Worm (Caenorhabditis elegans): Measurements from ENCODE around the gene F28A10.5.

F28A10.5 gene

DNA sequence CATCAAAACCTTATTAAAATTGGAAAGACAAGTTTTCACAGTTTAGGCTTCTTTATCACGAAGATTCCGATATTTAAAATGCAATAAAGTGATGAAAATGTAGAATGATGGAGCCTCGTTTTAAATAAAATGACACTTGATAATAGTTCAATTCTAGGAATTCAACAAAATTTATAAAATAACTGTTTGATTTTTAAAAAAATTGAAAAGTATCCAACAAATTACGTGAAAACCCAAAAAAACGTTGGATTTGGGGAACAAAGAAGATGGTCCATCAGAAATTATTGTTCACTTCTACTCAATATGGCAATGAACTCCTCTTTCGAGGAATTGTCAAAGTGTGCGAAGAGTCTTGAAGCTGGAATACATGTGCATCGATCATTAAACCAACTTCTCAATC lies 6.5 kb downstream of the F28A10.5 start, which contains the start of gene F28A10.4:
TSS of gene F28A10.4 (plus strand) at position 301 of the 400 bp plus-strand sequence.
- TF ChIP-seq ztf-28 (GFP tag; IDR thresholded peaks at IDR 0.05) = no peak
- TF ChIP-seq unc-62 (GFP tag; optimal IDR thresholded peaks at IDR 0.05) = no peak
- TF ChIP-seq hmg-20 (GFP tag; IDR thresholded peaks at IDR 0.05) = no peak
- TF ChIP-seq K11D2.4 (GFP tag; IDR thresholded peaks at IDR 0.05) = no peak
- TF ChIP-seq F37B4.10 (GFP tag; IDR thresholded peaks at IDR 0.05) = no peak
- no peak for TF ChIP-seq ceh-58 (GFP tag; IDR thresholded peaks at IDR 0.05)
- no peak for TF ChIP-seq zfh-2 (GFP tag; conservative IDR thresholded peaks at IDR 0.05)
- no peak for TF ChIP-seq F55B11.4 (tag; optimal IDR thresholded peaks at IDR 0.05; ENCODE audit: borderline replicate concordance, insufficient read depth)
- TF ChIP-seq B0336.3 (GFP tag; IDR thresholded peaks at IDR 0.05) = no peak
- no peak for TF ChIP-seq F52B5.7 (tag; optimal IDR thresholded peaks at IDR 0.05)
- no peak for TF ChIP-seq F57A8.1 (GFP tag; optimal IDR thresholded peaks at IDR 0.05)
- no peak for TF ChIP-seq atf-7 (tag; optimal IDR thresholded peaks at IDR 0.05)
- TF ChIP-seq Y95B8A.8 (GFP tag; IDR thresholded peaks at IDR 0.05) = no peak
- TF ChIP-seq madf-10 (tag; optimal IDR thresholded peaks at IDR 0.05) = no peak
- no peak for TF ChIP-seq dox-1 (GFP tag; IDR thresholded peaks at IDR 0.05)
- TF ChIP-seq ama-1 (optimal IDR thresholded peaks at IDR 0.05) = no peak
- TF ChIP-seq ama-1 (GFP tag; optimal IDR thresholded peaks at IDR 0.05) = no peak
- no peak for TF ChIP-seq cebp-1 (GFP tag; IDR thresholded peaks at IDR 0.05)
- TF ChIP-seq cebp-1 (tag; optimal IDR thresholded peaks at IDR 0.05) = no peak
- no peak for TF ChIP-seq hmg-1.2 (GFP tag; IDR thresholded peaks at IDR 0.05)
- no peak for TF ChIP-seq hlh-12 (tag; optimal IDR thresholded peaks at IDR 0.05)
- no peak for TF ChIP-seq Y79H2A.3 (GFP tag; conservative IDR thresholded peaks at IDR 0.05)

DNA sequence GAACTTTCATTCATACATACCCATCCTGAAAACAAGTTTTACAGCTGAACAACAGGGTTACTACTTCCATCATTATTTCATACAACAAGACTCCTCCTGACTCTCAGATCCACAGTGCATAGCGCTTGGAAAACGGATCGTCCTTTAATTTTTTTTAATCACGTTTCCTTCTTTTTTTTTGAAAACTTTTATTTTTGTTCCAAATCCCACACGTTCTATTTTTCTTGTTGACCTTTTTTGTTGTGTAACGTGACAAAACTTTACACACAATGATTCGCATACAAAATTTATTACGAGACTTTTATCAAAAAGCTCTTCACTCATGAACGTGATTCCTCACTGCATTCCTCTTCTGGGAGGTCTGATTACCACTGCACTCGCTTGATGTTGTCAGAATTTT lies 10.3 kb downstream of the F28A10.5 start, which contains the start of gene clc-33:
TSS of gene clc-33 (plus strand) at position 301 of the 400 bp plus-strand sequence.
- TF ChIP-seq mel-28 (tag; optimal IDR thresholded peaks at IDR 0.05; ENCODE audit: borderline replicate concordance) (no peak), nfya-2 (GFP tag; IDR thresholded peaks at IDR 0.05) (no peak), ZK185.1 (tag; optimal IDR thresholded peaks at IDR 0.05; ENCODE audit: poor library complexity, severe bottlenecking) (no peak), hlh-26 (GFP tag; conservative IDR thresholded peaks at IDR 0.05) (no peak), lin-26 (GFP tag; IDR thresholded peaks at IDR 0.05) (no peak), nhr-90 (tag; optimal IDR thresholded peaks at IDR 0.05) (no peak), egrh-3 (GFP tag; IDR thresholded peaks at IDR 0.05) (no peak), B0019.2 (GFP tag; conservative IDR thresholded peaks at IDR 0.05) (no peak), nhr-179 (tag; optimal IDR thresholded peaks at IDR 0.05) (no peak), bed-2 (GFP tag; IDR thresholded peaks at IDR 0.05) (no peak), madf-8 (GFP tag; conservative IDR thresholded peaks at IDR 0.05) (no peak), ztf-26 (tag; optimal IDR thresholded peaks at IDR 0.05) (no peak), tlf-1 (GFP tag; optimal IDR thresholded peaks at IDR 0.05) (no peak), ceh-91 (GFP tag; IDR thresholded peaks at IDR 0.05) (no peak), hrde-1 (tag; optimal IDR thresholded peaks at IDR 0.05; ENCODE audit: borderline replicate concordance) (no peak)

ce11 chrII:838414-838813 lies 12.1 kb downstream of the F28A10.5 start, which contains the start of gene F28A10.8:
Gene F28A10.8 (minus strand): TSS chrII:838514.
- TF ChIP-seq B0336.3 (GFP tag; IDR thresholded peaks at IDR 0.05) (no peak), ceh-91 (GFP tag; IDR thresholded peaks at IDR 0.05) (no peak), nhr-27 (tag; optimal IDR thresholded peaks at IDR 0.05) (no peak), T07F8.4 (tag; optimal IDR thresholded peaks at IDR 0.05) (no peak), Y56A3A.18 (GFP tag; IDR thresholded peaks at IDR 0.05) (no peak), gei-17 (GFP tag; optimal IDR thresholded peaks at IDR 0.05) (no peak), attf-6 (GFP tag; IDR thresholded peaks at IDR 0.05) (no peak), sptf-2 (GFP tag; optimal IDR thresholded peaks at IDR 0.05) (no peak), die-1 (tag; optimal IDR thresholded peaks at IDR 0.05) (no peak), hmg-1.2 (GFP tag; IDR thresholded peaks at IDR 0.05) (no peak), madf-10 (tag; optimal IDR thresholded peaks at IDR 0.05) (no peak), tbx-9 (tag; optimal IDR thresholded peaks at IDR 0.05; ENCODE audit: borderline replicate concordance) (no peak), T26A5.8 (tag; optimal IDR thresholded peaks at IDR 0.05) (no peak), F39B2.1 (GFP tag; IDR thresholded peaks at IDR 0.05) (no peak)
